Worm (Caenorhabditis elegans) whole organism, L4 larva: ENCODE data around the gene F07C3.3.

Experiments
- R02D3.7 ChIP-seq: fragments of 150-350 bp; sonication (generic microtip); optimal IDR thresholded peaks from 3 replicates; lab custom pipeline; 2014; ENCODE audit warnings: missing biosample characterization, missing genetic modification characterization
- T20F7.1 ChIP-seq: fragments of 200-800 bp; sonication (Bioruptor generic); optimal IDR thresholded peaks from 2 replicates; lab custom pipeline; 2018; ENCODE audit warnings: mild to moderate bottlenecking, missing genetic modification characterization, missing compliant biosample characterization
- Y48G9A.11 ChIP-seq: fragments of 200-800 bp; sonication (Bioruptor generic); IDR thresholded peaks from 2 replicates; pipeline ENCODE4 v1.3.6; 2022; ENCODE audit warnings: missing genetic modification reagents, missing genetic modification characterization, missing compliant biosample characterization
- ZK337.2 ChIP-seq: fragments of 200-800 bp; sonication (Bioruptor generic); IDR thresholded peaks from 2 replicates; pipeline ENCODE4 v1.3.6; 2022; ENCODE audit warnings: missing genetic modification reagents, missing genetic modification characterization, missing compliant biosample characterization
- ZK546.5 ChIP-seq, 2 experiments: sonication (generic microtip); optimal IDR thresholded peaks; 2 replicates each; lab custom pipeline; 2017; ENCODE audit warnings: missing biosample characterization in 2 of 2, missing genetic modification characterization in 2 of 2
- aha-1 ChIP-seq: fragments of 150-350 bp; peaks from one replicate; lab custom pipeline; 2014; ENCODE audit warnings: missing biosample characterization, missing genetic modification characterization
- ceh-32 ChIP-seq: sonication (generic microtip); optimal IDR thresholded peaks from 2 replicates; lab custom pipeline; 2016; ENCODE audit warnings: mild to moderate bottlenecking, missing genetic modification characterization, missing compliant biosample characterization; ENCODE audit not compliant: poor library complexity
- ceh-44 ChIP-seq: fragments of 200-800 bp; sonication (Bioruptor generic); IDR thresholded peaks from 2 replicates; pipeline ENCODE4 v1.3.6; 2022; ENCODE audit warnings: missing genetic modification reagents, missing genetic modification characterization, missing compliant biosample characterization
- ceh-62 ChIP-seq: sonication (generic microtip); optimal IDR thresholded peaks from 2 replicates; lab custom pipeline; 2017; ENCODE audit warnings: missing biosample characterization, missing genetic modification characterization
- ceh-82 ChIP-seq: sonication (generic microtip); optimal IDR thresholded peaks from 2 replicates; lab custom pipeline; 2017; ENCODE audit warnings: missing biosample characterization, missing genetic modification characterization
- ces-1 ChIP-seq: fragments of 150-350 bp; sonication (generic microtip); optimal IDR thresholded peaks from 4 replicates; lab custom pipeline; 2014; ENCODE audit warnings: missing biosample characterization, missing genetic modification reagents, missing genetic modification characterization
- daf-12 ChIP-seq: fragments of 150-350 bp; optimal IDR thresholded peaks from 2 replicates; lab custom pipeline; 2014; ENCODE audit warnings: missing biosample characterization, missing genetic modification reagents, missing genetic modification characterization
- daf-16 ChIP-seq, 3 experiments: sonication (generic microtip); optimal IDR thresholded peaks; 2 replicates each; lab custom pipeline; 2016 to 2017; ENCODE audit warnings: missing genetic modification characterization in 3 of 3, missing genetic modification reagents in 3 of 3, mild to moderate bottlenecking in 2 of 3, missing compliant biosample characterization in 2 of 3, missing biosample characterization in 1 of 3, moderate library complexity in 1 of 3
- daf-19 ChIP-seq: fragments of 200-800 bp; sonication (Bioruptor generic); conservative IDR thresholded peaks from 2 replicates; pipeline ENCODE4 v1.3.6; 2022; ENCODE audit warnings: missing genetic modification characterization, missing compliant biosample characterization
- daf-8 ChIP-seq: fragments of 200-800 bp; sonication (Bioruptor generic); IDR thresholded peaks from 2 replicates; pipeline ENCODE4 v1.3.6; 2022; ENCODE audit warnings: missing genetic modification characterization, missing compliant biosample characterization
- dpl-1 ChIP-seq: fragments of 150-350 bp; optimal IDR thresholded peaks from 2 replicates; lab custom pipeline; 2014; ENCODE audit warnings: missing biosample characterization, missing genetic modification reagents, missing genetic modification characterization
- egl-43 ChIP-seq: fragments of 200-800 bp; sonication (Bioruptor generic); IDR thresholded peaks from 2 replicates; pipeline ENCODE4 v1.3.6; 2022; ENCODE audit warnings: missing genetic modification reagents, missing genetic modification characterization, missing compliant biosample characterization
- gei-8 ChIP-seq: fragments of 200-800 bp; sonication (Bioruptor generic); optimal IDR thresholded peaks from 2 replicates; lab custom pipeline; 2018; ENCODE audit warnings: mild to moderate bottlenecking, missing genetic modification characterization, missing compliant biosample characterization
- jun-1 ChIP-seq: fragments of 150-350 bp; optimal IDR thresholded peaks from 2 replicates; lab custom pipeline; 2014; ENCODE audit warnings: missing biosample characterization, missing genetic modification reagents, missing genetic modification characterization
- lim-7 ChIP-seq: fragments of 200-800 bp; sonication (Bioruptor generic); IDR thresholded peaks from 2 replicates; pipeline ENCODE4 v1.3.6; 2022; ENCODE audit warnings: missing genetic modification characterization, missing compliant biosample characterization
- lin-15B ChIP-seq: fragments of 150-350 bp; sonication (generic microtip); optimal IDR thresholded peaks from 3 replicates; lab custom pipeline; 2014; ENCODE audit warnings: missing biosample characterization, missing genetic modification characterization
- lin-29 ChIP-seq: fragments of 200-800 bp; sonication (Bioruptor generic); IDR thresholded peaks from 2 replicates; pipeline ENCODE4 v1.3.6; 2022; ENCODE audit warnings: missing genetic modification reagents, missing genetic modification characterization, missing compliant biosample characterization
- lin-38 ChIP-seq: fragments of 200-800 bp; sonication (Bioruptor generic); IDR thresholded peaks from 2 replicates; pipeline ENCODE4 v1.3.6; 2022; ENCODE audit warnings: missing genetic modification reagents, missing genetic modification characterization, missing compliant biosample characterization
- madf-9 ChIP-seq: fragments of 200-800 bp; sonication (Bioruptor generic); conservative IDR thresholded peaks from 2 replicates; pipeline ENCODE4 v1.3.6; 2022; ENCODE audit warnings: missing genetic modification reagents, missing genetic modification characterization, missing compliant biosample characterization
- mdt-29 ChIP-seq: fragments of 200-800 bp; sonication (Bioruptor generic); IDR thresholded peaks from 2 replicates; pipeline ENCODE4 v1.3.6; 2022; ENCODE audit warnings: missing genetic modification reagents, missing genetic modification characterization, missing compliant biosample characterization
- mep-1 ChIP-seq: fragments of 150-350 bp; sonication (generic microtip); optimal IDR thresholded peaks from 3 replicates; lab custom pipeline; 2014; ENCODE audit warnings: missing biosample characterization, missing genetic modification characterization
- mxl-3 ChIP-seq: fragments of 200-800 bp; sonication (Bioruptor generic); optimal IDR thresholded peaks from 2 replicates; lab custom pipeline; 2018; ENCODE audit warnings: mild to moderate bottlenecking, missing genetic modification characterization, missing compliant biosample characterization
- nhr-11 ChIP-seq: fragments of 150-350 bp; optimal IDR thresholded peaks from 2 replicates; lab custom pipeline; 2014; ENCODE audit warnings: missing biosample characterization, missing genetic modification characterization
- nhr-237 ChIP-seq: sonication (generic microtip); optimal IDR thresholded peaks from 2 replicates; lab custom pipeline; 2017; ENCODE audit warnings: missing biosample characterization, missing genetic modification characterization
- nhr-28 ChIP-seq: fragments of 150-350 bp; optimal IDR thresholded peaks from 2 replicates; lab custom pipeline; 2014; ENCODE audit warnings: missing biosample characterization, missing genetic modification characterization
- nhr-48 ChIP-seq: sonication (generic microtip); optimal IDR thresholded peaks from 2 replicates; lab custom pipeline; 2016; ENCODE audit warnings: mild to moderate bottlenecking, missing genetic modification characterization, missing compliant biosample characterization
- pha-4 ChIP-seq, 2 experiments: fragments of 150-350 bp in 1 of 2; fragments of 200-800 bp in 1 of 2; sonication (Bioruptor generic) in 1 of 2; IDR thresholded peaks in 1 of 2; optimal IDR thresholded peaks in 1 of 2; 2 replicates each; pipeline versions ENCODE4 v1.3.6 to Lab custom; 2014 to 2022; ENCODE audit warnings: missing genetic modification characterization in 2 of 2, missing genetic modification reagents in 2 of 2, missing biosample characterization in 1 of 2, missing compliant biosample characterization in 1 of 2
- php-3 ChIP-seq: fragments of 200-800 bp; sonication (Bioruptor generic); IDR thresholded peaks from 2 replicates; pipeline ENCODE4 v1.3.6; 2022; ENCODE audit warnings: missing genetic modification reagents, missing genetic modification characterization, missing compliant biosample characterization
- saeg-2 ChIP-seq: fragments of 200-800 bp; sonication (Bioruptor generic); IDR thresholded peaks from 2 replicates; pipeline ENCODE4 v1.3.6; 2022; ENCODE audit warnings: missing genetic modification reagents, missing genetic modification characterization, missing compliant biosample characterization
- sdz-12 ChIP-seq: fragments of 200-800 bp; sonication (Bioruptor generic); optimal IDR thresholded peaks from 2 replicates; lab custom pipeline; 2018; ENCODE audit warnings: mild to moderate bottlenecking, missing genetic modification characterization, missing compliant biosample characterization
- set-16 ChIP-seq: fragments of 200-800 bp; sonication (Bioruptor generic); IDR thresholded peaks from 2 replicates; pipeline ENCODE4 v1.3.6; 2022; ENCODE audit warnings: missing genetic modification reagents, missing genetic modification characterization, missing compliant biosample characterization
- snpc-1.2 ChIP-seq: fragments of 200-800 bp; sonication (Bioruptor generic); IDR thresholded peaks from 2 replicates; pipeline ENCODE4 v1.3.6; 2022; ENCODE audit warnings: missing genetic modification reagents, missing genetic modification characterization, missing compliant biosample characterization
- spr-3 ChIP-seq: fragments of 200-800 bp; sonication (Bioruptor generic); optimal IDR thresholded peaks from 2 replicates; lab custom pipeline; 2018; ENCODE audit warnings: mild to moderate bottlenecking, missing genetic modification characterization, missing compliant biosample characterization
- unc-130 ChIP-seq: sonication (generic microtip); optimal IDR thresholded peaks from 2 replicates; lab custom pipeline; 2016; ENCODE audit warnings: missing genetic modification reagents, missing genetic modification characterization, missing compliant biosample characterization
- unc-39 ChIP-seq: sonication (generic microtip); optimal IDR thresholded peaks from 2 replicates; lab custom pipeline; 2017; ENCODE audit warnings: missing biosample characterization, missing genetic modification characterization
- unc-62 ChIP-seq, 3 experiments: fragments of 150-350 bp in 1 of 3; sonication (generic microtip); optimal IDR thresholded peaks in 2 of 3; peaks in 1 of 3; 1 replicate in 1 of 3; 2 replicates in 2 of 3; lab custom pipeline; 2014 to 2017; ENCODE audit warnings: missing biosample characterization in 3 of 3, missing genetic modification characterization in 3 of 3, missing genetic modification reagents in 3 of 3, missing genotype in 1 of 3
- zag-1 ChIP-seq: fragments of 150-350 bp; optimal IDR thresholded peaks from 2 replicates; lab custom pipeline; 2014; ENCODE audit warnings: missing biosample characterization, missing genetic modification characterization
- zfp-2 ChIP-seq: sonication (generic microtip); optimal IDR thresholded peaks from 2 replicates; lab custom pipeline; 2016; ENCODE audit warnings: mild to moderate bottlenecking, missing genetic modification characterization, missing compliant biosample characterization
- ztf-11 ChIP-seq: fragments of 150-350 bp; optimal IDR thresholded peaks from 2 replicates; lab custom pipeline; 2014; ENCODE audit warnings: missing biosample characterization, missing genetic modification characterization
- ztf-7 ChIP-seq: fragments of 150-350 bp; optimal IDR thresholded peaks from 2 replicates; lab custom pipeline; 2014; ENCODE audit warnings: missing biosample characterization, missing genetic modification characterization

F07C3.3 gene

DNA sequence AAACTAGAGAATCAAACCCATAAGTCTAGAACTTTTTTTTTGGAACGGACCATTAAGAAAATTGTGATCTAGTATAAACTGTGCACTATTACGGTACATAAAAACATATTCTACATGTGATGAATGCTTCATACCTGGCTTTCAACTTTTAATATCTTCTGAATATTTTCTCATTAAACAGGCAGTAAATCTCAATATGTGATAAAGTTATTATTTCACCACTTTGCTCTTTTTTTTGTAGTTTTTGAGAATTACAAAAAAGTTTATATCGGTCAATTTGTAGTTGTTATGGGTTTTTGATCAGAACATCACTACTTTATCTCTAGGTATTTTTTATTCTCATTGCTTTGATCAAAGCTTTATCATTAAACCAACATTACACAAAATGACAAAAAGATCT is 7.8 kb downstream of the F07C3.3 start:
- no peak for TF ChIP-seq ceh-62
- no peak for TF ChIP-seq mxl-3 (GFP tag; lab: Kevin White, UChicago)
- TF ChIP-seq aha-1 (tag; lab: Kevin White, UChicago): peak; percentile 95
- no peak for TF ChIP-seq zfp-2
- TF ChIP-seq daf-8: no peak
- TF ChIP-seq ceh-32 (tag; lab: Kevin White, UChicago): no peak
- TF ChIP-seq lin-15B (tag; lab: Kevin White, UChicago): no peak

ce11 chrV:9222819-9223218 is 9.4 kb downstream of the F07C3.3 start:
- TF ChIP-seq set-16 (GFP tag; lab: Robert Waterston, UW) (peak; percentile 72; the same call in 1 of the 2 replicates), lin-29 (GFP tag; lab: Robert Waterston, UW) (no peak), egl-43 (GFP tag; lab: Robert Waterston, UW) (peak; percentile 38; the same call in 1 of the 2 replicates)

DNA sequence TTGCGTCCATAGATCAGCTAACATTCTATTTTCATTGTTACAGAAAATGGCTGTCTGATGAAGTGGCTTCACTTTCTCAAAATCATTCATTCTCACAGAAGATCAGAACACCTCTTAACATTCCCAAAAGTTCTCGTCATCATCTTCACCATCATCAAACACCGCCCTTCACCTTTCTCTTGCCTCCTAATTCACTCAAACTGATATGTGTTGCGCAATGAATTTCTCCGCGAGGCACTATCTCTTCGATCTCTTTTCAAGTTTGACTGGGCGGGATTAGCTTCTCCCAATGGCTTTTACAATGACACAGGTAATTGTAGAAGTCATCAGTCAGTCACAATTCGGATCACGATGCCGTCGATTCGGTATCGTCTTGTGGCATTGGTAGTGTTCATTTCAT is 10.6 kb downstream of the F07C3.3 start, which contains the start of gene grd-6:
TSS of gene grd-6 (plus strand) at position 301 of the 400 bp plus-strand sequence.
- TF ChIP-seq spr-3 (GFP tag; lab: Kevin White, UChicago) (no peak), sdz-12 (GFP tag; lab: Kevin White, UChicago) (no peak), nhr-28 (tag; lab: Kevin White, UChicago) (no peak), unc-62 (GFP tag; optimal IDR thresholded peaks at IDR 0.05 in 1 of 2; lab: Kevin White, UChicago) (no peak), unc-62 (tag; optimal IDR thresholded peaks at IDR 0.05; lab: Kevin White, UChicago) (no peak), daf-19 (GFP tag; lab: Robert Waterston, UW) (no peak), dpl-1 (GFP tag; lab: Kevin White, UChicago) (no peak), ZK546.5 (tag; optimal IDR thresholded peaks at IDR 0.05; lab: Kevin White, UChicago) (no peak), ztf-7 (tag; lab: Kevin White, UChicago) (no peak)
- TF ChIP-seq, all 104 proteins: peak for 0

DNA sequence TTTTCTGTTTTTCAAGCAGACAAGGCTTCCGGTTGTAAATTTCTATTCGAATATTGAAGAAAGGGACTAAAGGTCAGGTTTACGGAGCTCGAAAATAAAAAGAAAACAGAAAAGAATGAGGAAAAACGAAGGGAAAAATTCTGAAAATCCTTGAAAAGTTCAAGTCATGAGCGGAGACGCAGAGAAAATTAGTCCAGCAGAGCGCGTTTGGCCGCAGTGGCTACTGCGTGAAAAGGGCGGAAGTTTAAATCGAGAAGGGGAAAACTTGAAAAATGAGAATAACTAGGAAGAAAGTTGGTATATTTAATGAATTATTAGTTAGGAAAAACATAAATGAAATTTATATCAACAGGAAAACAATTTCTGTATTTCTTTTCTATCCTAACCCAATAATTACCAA is 11.8 kb downstream of the F07C3.3 start:
- TF ChIP-seq unc-39: no peak
- no peak for TF ChIP-seq pha-4 (GFP tag; IDR thresholded peaks at IDR 0.05; lab: Robert Waterston, UW)
- no peak for TF ChIP-seq pha-4 (tag; optimal IDR thresholded peaks at IDR 0.05; lab: Kevin White, UChicago)
- no peak for TF ChIP-seq snpc-1.2 (GFP tag; lab: Robert Waterston, UW)
- TF ChIP-seq R02D3.7 (tag; lab: Kevin White, UChicago): no peak
- no peak for TF ChIP-seq daf-12 (tag; lab: Kevin White, UChicago)
- TF ChIP-seq saeg-2: no peak
- no peak for TF ChIP-seq nhr-48 (tag; lab: Kevin White, UChicago)
- TF ChIP-seq gei-8 (GFP tag; lab: Kevin White, UChicago): no peak
- no peak for TF ChIP-seq ceh-82 (tag; lab: Kevin White, UChicago)
- TF ChIP-seq daf-16 (GFP tag; optimal IDR thresholded peaks at IDR 0.05; lab: Kevin White, UChicago): no peak
- no peak for TF ChIP-seq daf-16 (tag; optimal IDR thresholded peaks at IDR 0.05; lab: Kevin White, UChicago)
- TF ChIP-seq lim-7 (GFP tag; lab: Robert Waterston, UW): no peak
- no peak for TF ChIP-seq madf-9 (GFP tag; lab: Robert Waterston, UW)
- no peak for TF ChIP-seq ceh-44 (GFP tag; lab: Robert Waterston, UW)
- TF ChIP-seq ztf-7 (tag; lab: Kevin White, UChicago): no peak
- TF ChIP-seq nhr-11: no peak
- TF ChIP-seq mxl-3 (GFP tag; lab: Kevin White, UChicago): no peak
- TF ChIP-seq mdt-29: no peak
- no peak for TF ChIP-seq jun-1 (tag; lab: Kevin White, UChicago)
- TF ChIP-seq ZK337.2 (GFP tag; lab: Robert Waterston, UW): no peak
- no peak for TF ChIP-seq Y48G9A.11 (GFP tag; lab: Robert Waterston, UW)
- no peak for TF ChIP-seq php-3
- TF ChIP-seq T20F7.1 (GFP tag; lab: Kevin White, UChicago): no peak
- TF ChIP-seq mep-1 (tag; lab: Kevin White, UChicago): peak; percentile 39
- TF ChIP-seq nhr-237 (tag; lab: Kevin White, UChicago): no peak
- TF ChIP-seq ZK546.5 (tag; optimal IDR thresholded peaks at IDR 0.05; lab: Kevin White, UChicago): no peak
- no peak for TF ChIP-seq zag-1 (tag; lab: Kevin White, UChicago)
- peak; percentile 37 for TF ChIP-seq nhr-28 (tag; lab: Kevin White, UChicago)
- no peak for TF ChIP-seq ces-1 (GFP tag; lab: Kevin White, UChicago)
- TF ChIP-seq unc-130 (GFP tag; lab: Kevin White, UChicago): peak; percentile 15
- peak in 1 of 2 experiments; percentile 6 for TF ChIP-seq unc-62 (GFP tag; optimal IDR thresholded peaks at IDR 0.05 in 1 of 2; lab: Kevin White, UChicago)
- TF ChIP-seq unc-62 (tag; optimal IDR thresholded peaks at IDR 0.05; lab: Kevin White, UChicago): no peak
- TF ChIP-seq ztf-11: no peak
- peak; percentile 92 for TF ChIP-seq lin-38 (GFP tag; lab: Robert Waterston, UW)
